Worm (Caenorhabditis elegans) whole organism, L4/young adult: Measurements from ENCODE around the gene C08F11.1.

Source experiments
- W03F9.2 ChIP-seq: fragments of 150-350 bp; optimal IDR thresholded peaks from 2 replicates; lab custom pipeline; 2014; ENCODE audit warnings: missing biosample characterization, missing genetic modification characterization
- dao-5 ChIP-seq: sonication (generic microtip); optimal IDR thresholded peaks from 2 replicates; lab custom pipeline; 2016; ENCODE audit warnings: missing genotype, missing genetic modification characterization, moderate library complexity, missing compliant biosample characterization
- him-1 ChIP-seq: sonication (generic microtip); optimal IDR thresholded peaks from 2 replicates; lab custom pipeline; 2016; ENCODE audit warnings: missing genotype, missing genetic modification reagents, missing genetic modification characterization, missing compliant biosample characterization

DNA sequence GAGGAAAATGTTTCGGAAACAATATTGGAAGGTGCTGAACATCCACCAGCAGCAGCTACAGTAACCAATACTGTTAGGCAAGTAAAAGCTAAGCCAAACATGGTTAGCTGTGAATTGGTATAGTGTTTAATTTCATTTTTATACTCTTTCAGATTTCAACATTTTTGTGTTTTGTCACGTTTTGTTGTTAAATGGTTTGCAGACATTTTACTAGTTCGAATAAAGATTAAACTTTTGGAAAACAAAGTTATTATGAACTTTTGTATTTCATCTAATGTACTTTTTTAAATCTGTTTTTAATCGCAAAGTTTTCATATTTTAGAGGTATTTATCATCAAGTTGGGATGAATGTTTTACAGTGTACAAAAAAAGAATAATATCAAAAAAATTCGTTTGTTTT, 26.6 kb downstream of the C08F11.1 start, which contains the start of gene C08F11.17:
- no peak for TF ChIP-seq him-1 (tag; lab: Kevin White, UChicago)
- no peak for TF ChIP-seq dao-5
- no peak for TF ChIP-seq W03F9.2
